Fruit fly (Drosophila melanogaster) ovary, adult (tissue): ENCODE results near the gene Chchd2.

Experiments
- CG17801 ChIP-seq: fragments of 200-800 bp; optimal IDR thresholded peaks from 2 replicates; lab custom pipeline; 2019; ENCODE audit warnings: missing biosample characterization, mild to moderate bottlenecking, missing genetic modification characterization, moderate library complexity; ENCODE audit not compliant: partially characterized antibody

The Chchd2 gene

dm6 chrX:17172777-17173315 is 24.0 kb downstream of the Chchd2 start:
- no peak for TF ChIP-seq CG17801

dm6 chrX:17174115-17174514 is 25.3 kb downstream of the Chchd2 start:
- no peak for TF ChIP-seq CG17801

dm6 chrX:17175558-17176189 is 26.9 kb downstream of the Chchd2 start:
- TF ChIP-seq CG17801: no peak

dm6 chrX:17176542-17176941 is 27.7 kb downstream of the Chchd2 start:
- no peak for TF ChIP-seq CG17801

dm6 chrX:17177606-17178005 is 28.8 kb downstream of the Chchd2 start:
- no peak for TF ChIP-seq CG17801

dm6 chrX:17178484-17178921 is 29.7 kb downstream of the Chchd2 start:
- TF ChIP-seq CG17801: peak; percentile 99

- no peak for TF ChIP-seq CG17801
Observed at dm6 chrX:17180523-17180922, 31.7 kb downstream of the Chchd2 start.

- TF ChIP-seq CG17801: no peak
Observed at dm6 chrX:17181264-17182198, 32.7 kb downstream of the Chchd2 start.

dm6 chrX:17183486-17183885 is 34.7 kb downstream of the Chchd2 start:
- TF ChIP-seq CG17801: no peak

- no peak for TF ChIP-seq CG17801
Observed at dm6 chrX:17186432-17186831, 37.6 kb downstream of the Chchd2 start.

dm6 chrX:17187495-17187894 is 38.7 kb downstream of the Chchd2 start:
- peak; percentile 26 for TF ChIP-seq CG17801

- no peak for TF ChIP-seq CG17801
Observed at dm6 chrX:17188167-17188566, 39.4 kb downstream of the Chchd2 start.
